Fruit fly (Drosophila melanogaster) whole organism, embryonic: ENCODE results near the gene TotX.
A peak's percentile ranks its signal among the peaks of the same experiment; 100 is the strongest.

Experiments
- Awh ChIP-seq: fragments of 200-800 bp; sonication (Bioruptor generic); IDR thresholded peaks from 2 replicates; pipeline ENCODE4, ENCODE4 v1.3.6; 2022; ENCODE audit warnings: missing biosample characterization, missing genetic modification characterization
- C15 ChIP-seq: fragments of 200-800 bp; sonication (Bioruptor generic); IDR thresholded peaks from 3 replicates; pipeline ENCODE4 v1.3.6; 2022; ENCODE audit warnings: missing biosample characterization, missing genetic modification characterization
- CG11456 ChIP-seq: fragments of 200-800 bp; sonication (Bioruptor generic); IDR thresholded peaks from 3 replicates; pipeline ENCODE4 v1.3.6; 2022; ENCODE audit warnings: missing biosample characterization, missing genetic modification characterization
- CG11695 ChIP-seq: fragments of 200-800 bp; sonication (Bioruptor generic); IDR thresholded peaks from 3 replicates; pipeline ENCODE4 v1.3.6; 2022; ENCODE audit warnings: missing biosample characterization, missing genetic modification characterization
- CG1602 ChIP-seq: fragments of 200-800 bp; sonication (Bioruptor generic); optimal IDR thresholded peaks from 3 replicates; lab custom pipeline; 2016; ENCODE audit warnings: missing biosample characterization, missing genetic modification characterization
- CG1792 ChIP-seq: fragments of 200-800 bp; sonication (Bioruptor generic); optimal IDR thresholded peaks from 2 replicates; lab custom pipeline; 2016; ENCODE audit warnings: missing biosample characterization, missing genetic modification characterization
- CG18599 ChIP-seq: fragments of 200-800 bp; sonication (Bioruptor generic); optimal IDR thresholded peaks from 3 replicates; lab custom pipeline; 2017; ENCODE audit warnings: missing biosample characterization, missing genetic modification characterization, mild to moderate bottlenecking, moderate library complexity, missing genetic modification reagents
- CG2116 ChIP-seq: fragments of 200-800 bp; sonication (Bioruptor generic); optimal IDR thresholded peaks from 3 replicates; lab custom pipeline; 2018; ENCODE audit warnings: missing biosample characterization, mild to moderate bottlenecking, missing genetic modification characterization
- CG2120 ChIP-seq: fragments of 200-800 bp; sonication (Bioruptor generic); optimal IDR thresholded peaks from 3 replicates; lab custom pipeline; 2016; ENCODE audit warnings: missing biosample characterization, missing genetic modification characterization
- CG2202 ChIP-seq: fragments of 200-800 bp; sonication (Bioruptor generic); optimal IDR thresholded peaks from 2 replicates; lab custom pipeline; 2018; ENCODE audit warnings: missing biosample characterization, mild to moderate bottlenecking, missing genetic modification characterization
- CG32532 ChIP-seq: fragments of 200-800 bp; sonication (Bioruptor generic); IDR thresholded peaks from 2 replicates; pipeline ENCODE4 v1.3.6; 2022; ENCODE audit warnings: missing biosample characterization, missing genetic modification characterization
- CG33213 ChIP-seq: fragments of 200-800 bp; sonication (Bioruptor generic); optimal IDR thresholded peaks from 3 replicates; lab custom pipeline; 2016; ENCODE audit warnings: missing biosample characterization, missing genetic modification characterization
- CG3407 ChIP-seq: fragments of 200-800 bp; sonication (Bioruptor generic); optimal IDR thresholded peaks from 2 replicates; lab custom pipeline; 2018; ENCODE audit warnings: missing biosample characterization, mild to moderate bottlenecking, missing genetic modification characterization
- CG6765 ChIP-seq: fragments of 200-800 bp; sonication (Bioruptor generic); optimal IDR thresholded peaks from 3 replicates; lab custom pipeline; 2017; ENCODE audit warnings: missing biosample characterization, mild to moderate bottlenecking, missing genetic modification characterization
- CG9215 ChIP-seq: fragments of 200-800 bp; sonication (Bioruptor generic); IDR thresholded peaks from 2 replicates; pipeline ENCODE4 v1.3.6; 2022; ENCODE audit warnings: missing biosample characterization, missing genetic modification characterization
- CG9876 ChIP-seq: fragments of 200-800 bp; sonication (Bioruptor generic); optimal IDR thresholded peaks from 2 replicates; lab custom pipeline; 2016; ENCODE audit warnings: missing biosample characterization, missing genetic modification characterization
- Dip2 ChIP-seq: fragments of 200-800 bp; sonication (Bioruptor generic); IDR thresholded peaks from 2 replicates; pipeline ENCODE4 v1.3.6; 2022; ENCODE audit warnings: missing biosample characterization, missing genetic modification characterization
- ERR ChIP-seq: fragments of 200-800 bp; sonication (Bioruptor generic); optimal IDR thresholded peaks from 2 replicates; lab custom pipeline; 2016; ENCODE audit warnings: missing biosample characterization, missing genetic modification characterization
- HmgZ ChIP-seq: fragments of 200-800 bp; sonication (Bioruptor generic); optimal IDR thresholded peaks from 2 replicates; lab custom pipeline; 2018; ENCODE audit warnings: missing biosample characterization, mild to moderate bottlenecking, missing genetic modification characterization
- Hr51 ChIP-seq, 2 experiments: fragments of 200-800 bp; sonication (Bioruptor generic); optimal IDR thresholded peaks; 2 replicates in 1 of 2; 3 replicates in 1 of 2; lab custom pipeline; 2016 to 2018; ENCODE audit warnings: missing biosample characterization in 2 of 2, missing genetic modification characterization in 2 of 2, mild to moderate bottlenecking in 1 of 2, moderate library complexity in 1 of 2
- MTF-1 ChIP-seq: fragments of 200-800 bp; sonication (Bioruptor generic); optimal IDR thresholded peaks from 2 replicates; lab custom pipeline; 2018; ENCODE audit warnings: missing biosample characterization, mild to moderate bottlenecking, missing genetic modification characterization, borderline replicate concordance
- Mad ChIP-seq: fragments of 200-800 bp; sonication (Bioruptor generic); optimal IDR thresholded peaks from 2 replicates; lab custom pipeline; 2016; ENCODE audit warnings: missing biosample characterization, missing genetic modification characterization
- Myb ChIP-seq: fragments of 200-800 bp; sonication (Bioruptor generic); optimal IDR thresholded peaks from 2 replicates; lab custom pipeline; 2016; ENCODE audit warnings: missing biosample characterization, missing genetic modification characterization
- Nf-YC ChIP-seq: fragments of 200-800 bp; optimal IDR thresholded peaks from 3 replicates; lab custom pipeline; 2019; ENCODE audit warnings: missing biosample characterization, mild to moderate bottlenecking, missing genetic modification characterization, moderate library complexity
- Ptx1 ChIP-seq: fragments of 200-800 bp; sonication (Bioruptor generic); IDR thresholded peaks from 2 replicates; pipeline ENCODE4 v1.3.6; 2022; ENCODE audit warnings: missing biosample characterization, missing genetic modification characterization
- Six4 ChIP-seq: fragments of 200-800 bp; sonication (Bioruptor generic); optimal IDR thresholded peaks from 2 replicates; lab custom pipeline; 2016; ENCODE audit warnings: missing biosample characterization, missing genetic modification characterization
- Sox100B ChIP-seq: fragments of 200-800 bp; sonication (Bioruptor generic); optimal IDR thresholded peaks from 3 replicates; lab custom pipeline; 2018; ENCODE audit warnings: missing biosample characterization, mild to moderate bottlenecking, missing genetic modification characterization
- Ssrp ChIP-seq: fragments of 200-800 bp; sonication (Bioruptor generic); optimal IDR thresholded peaks from 2 replicates; lab custom pipeline; 2018; ENCODE audit warnings: missing biosample characterization, mild to moderate bottlenecking, missing genetic modification characterization, moderate library complexity
- cwo ChIP-seq: fragments of 200-800 bp; sonication (Bioruptor generic); optimal IDR thresholded peaks from 3 replicates; lab custom pipeline; 2017; ENCODE audit warnings: missing biosample characterization, missing genetic modification characterization, mild to moderate bottlenecking, moderate library complexity, missing genetic modification reagents
- dimm ChIP-seq: fragments of 200-800 bp; sonication (Bioruptor generic); IDR thresholded peaks from 2 replicates; pipeline ENCODE4 v1.3.6; 2022; ENCODE audit warnings: missing biosample characterization, missing genetic modification characterization
- dm ChIP-seq: fragments of 200-800 bp; sonication (Bioruptor generic); optimal IDR thresholded peaks from 3 replicates; lab custom pipeline; 2016; ENCODE audit warnings: missing biosample characterization, missing genetic modification characterization
- ftz-f1 ChIP-seq: fragments of 200-800 bp; sonication (Bioruptor generic); optimal IDR thresholded peaks from 2 replicates; lab custom pipeline; 2016; ENCODE audit warnings: missing biosample characterization, missing genetic modification characterization
- fu2 ChIP-seq: fragments of 200-800 bp; sonication (Bioruptor generic); optimal IDR thresholded peaks from 2 replicates; lab custom pipeline; 2016; ENCODE audit warnings: missing biosample characterization, missing genetic modification characterization
- grn ChIP-seq: fragments of 200-800 bp; sonication (Bioruptor generic); optimal IDR thresholded peaks from 3 replicates; lab custom pipeline; 2017; ENCODE audit warnings: missing biosample characterization, missing genetic modification characterization
- gsb-n ChIP-seq: fragments of 200-800 bp; sonication (Bioruptor generic); optimal IDR thresholded peaks from 3 replicates; lab custom pipeline; 2018; ENCODE audit warnings: missing biosample characterization, mild to moderate bottlenecking, missing genetic modification characterization
- hbn ChIP-seq: fragments of 200-800 bp; sonication (Bioruptor generic); IDR thresholded peaks from 2 replicates; pipeline ENCODE4 v1.3.6; 2022; ENCODE audit warnings: missing biosample characterization, missing genetic modification characterization; ENCODE audit not compliant: partially characterized antibody
- kni ChIP-seq: fragments of 200-800 bp; sonication (Bioruptor generic); optimal IDR thresholded peaks from 3 replicates; lab custom pipeline; 2017; ENCODE audit warnings: mild to moderate bottlenecking, missing biosample characterization, missing genetic modification reagents, missing genetic modification characterization
- mirr ChIP-seq: fragments of 200-800 bp; sonication (Bioruptor generic); optimal IDR thresholded peaks from 3 replicates; lab custom pipeline; 2018; ENCODE audit warnings: missing biosample characterization, mild to moderate bottlenecking, missing genetic modification characterization
- nerfin-1 ChIP-seq: fragments of 200-800 bp; sonication (Bioruptor generic); optimal IDR thresholded peaks from 3 replicates; lab custom pipeline; 2019; ENCODE audit warnings: missing biosample characterization, mild to moderate bottlenecking, missing genetic modification characterization, moderate library complexity
- oc ChIP-seq: fragments of 200-800 bp; sonication (Bioruptor generic); optimal IDR thresholded peaks from 2 replicates; lab custom pipeline; 2018; ENCODE audit warnings: missing biosample characterization, mild to moderate bottlenecking, missing genetic modification characterization, moderate library complexity
- onecut ChIP-seq: fragments of 200-800 bp; sonication (Bioruptor generic); IDR thresholded peaks from 2 replicates; pipeline ENCODE4 v1.3.6; 2022; ENCODE audit warnings: missing biosample characterization, missing genetic modification characterization
- p53 ChIP-seq: fragments of 200-800 bp; sonication (Bioruptor generic); optimal IDR thresholded peaks from 2 replicates; lab custom pipeline; 2016; ENCODE audit warnings: missing biosample characterization, missing genetic modification characterization
- pb ChIP-seq: fragments of 200-800 bp; sonication (Bioruptor generic); optimal IDR thresholded peaks from 3 replicates; lab custom pipeline; 2016; ENCODE audit warnings: missing biosample characterization, missing genetic modification characterization
- pho ChIP-seq: fragments of 200-800 bp; sonication (Bioruptor generic); optimal IDR thresholded peaks from 2 replicates; lab custom pipeline; 2016; ENCODE audit warnings: missing biosample characterization, missing genetic modification characterization
- run ChIP-seq: fragments of 200-800 bp; sonication (Bioruptor generic); optimal IDR thresholded peaks from 3 replicates; lab custom pipeline; 2018; ENCODE audit warnings: missing biosample characterization, mild to moderate bottlenecking, missing genetic modification characterization
- so ChIP-seq: fragments of 200-800 bp; sonication (Bioruptor generic); IDR thresholded peaks from 3 replicates; pipeline ENCODE4 v1.3.6; 2022; ENCODE audit warnings: missing biosample characterization, missing genetic modification characterization
- ssp ChIP-seq: fragments of 200-800 bp; sonication (Bioruptor generic); IDR thresholded peaks from 2 replicates; pipeline ENCODE4 v1.3.6; 2022; ENCODE audit warnings: missing biosample characterization, missing genetic modification characterization
- sug ChIP-seq: fragments of 200-800 bp; optimal IDR thresholded peaks from 2 replicates; lab custom pipeline; 2019; ENCODE audit warnings: missing biosample characterization, mild to moderate bottlenecking, missing genetic modification characterization, moderate library complexity
- tin ChIP-seq: fragments of 200-800 bp; sonication (Bioruptor generic); optimal IDR thresholded peaks from 3 replicates; lab custom pipeline; 2016; ENCODE audit warnings: missing biosample characterization, missing genetic modification characterization
- tx ChIP-seq: fragments of 200-800 bp; sonication (Bioruptor generic); optimal IDR thresholded peaks from 2 replicates; lab custom pipeline; 2016; ENCODE audit warnings: missing biosample characterization, missing genetic modification characterization
- vnd ChIP-seq: fragments of 200-800 bp; sonication (Bioruptor generic); IDR thresholded peaks from 3 replicates; pipeline ENCODE4 v1.3.6; 2022; ENCODE audit warnings: missing biosample characterization, missing genetic modification characterization; ENCODE audit not compliant: partially characterized antibody
- zfh2 ChIP-seq: fragments of 200-800 bp; sonication (Bioruptor generic); optimal IDR thresholded peaks from 2 replicates; lab custom pipeline; 2016; ENCODE audit warnings: missing biosample characterization, missing genetic modification characterization

TotX gene

DNA sequence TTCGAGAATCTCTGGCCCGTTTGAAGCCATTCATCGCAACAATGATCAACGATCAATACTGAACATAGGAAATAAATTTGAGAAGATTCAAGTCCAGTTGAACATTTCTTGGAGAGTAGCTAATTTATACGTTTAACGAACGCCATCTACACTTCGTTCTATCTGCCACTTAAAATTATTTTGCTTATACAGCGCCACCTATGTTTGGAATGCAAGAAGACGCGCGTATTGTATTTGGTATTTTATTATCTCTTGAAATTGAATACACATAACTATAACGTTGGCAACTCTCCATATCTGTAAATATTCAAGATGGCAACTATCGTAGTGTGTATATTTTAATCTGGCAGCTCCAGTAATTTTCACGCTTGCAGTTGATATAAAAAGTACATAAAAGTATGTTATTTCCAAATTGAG, 42.7 kb upstream of the TotX start (continued):
- no peak for TF ChIP-seq dm (GFP tag; lab: Kevin White, UChicago)
- TF ChIP-seq Sox100B: no peak
- no peak for TF ChIP-seq nerfin-1 (tag; lab: Kevin White, UChicago)
- TF ChIP-seq Dip2 (GFP tag; lab: Robert Waterston, UW): peak; percentile 99
- TF ChIP-seq C15 (GFP tag; lab: Robert Waterston, UW): no peak
- peak; percentile 84 for TF ChIP-seq CG11456 (GFP tag; lab: Robert Waterston, UW)
- no peak for TF ChIP-seq dimm (GFP tag; lab: Robert Waterston, UW)
- TF ChIP-seq so (GFP tag; lab: Robert Waterston, UW): no peak
- no peak for TF ChIP-seq CG2116
- TF ChIP-seq ssp (GFP tag; lab: Robert Waterston, UW): no peak
- TF ChIP-seq CG18599: no peak
- no peak for TF ChIP-seq zfh2 (GFP tag; lab: Kevin White, UChicago)
- no peak for TF ChIP-seq cwo
- TF ChIP-seq Ptx1 (GFP tag; lab: Robert Waterston, UW): 0 out of 2 replicates have a peak, but pooled peaks have one; percentile 31
- TF ChIP-seq CG9215: peak; percentile 27; the same call in 1 of the 2 replicates
- TF ChIP-seq CG2120 (GFP tag; lab: Kevin White, UChicago): peak; percentile 42
- TF ChIP-seq oc (tag; lab: Kevin White, UChicago): peak; percentile 52
- TF ChIP-seq tin (GFP tag; lab: Kevin White, UChicago): peak; percentile 36
- TF ChIP-seq grn: no peak
- peak in 1 of 2 experiments; percentile 3 for TF ChIP-seq Hr51 (GFP tag; optimal IDR thresholded peaks at IDR 0.05; lab: Kevin White, UChicago)
- no peak for TF ChIP-seq Ssrp
- no peak for TF ChIP-seq p53 (GFP tag; lab: Kevin White, UChicago)
- no peak for TF ChIP-seq gsb-n (tag; lab: Kevin White, UChicago)
- no peak for TF ChIP-seq CG6765 (GFP tag; lab: Kevin White, UChicago)
- TF ChIP-seq Myb (GFP tag; lab: Kevin White, UChicago): peak; percentile 65
- TF ChIP-seq onecut (GFP tag; lab: Robert Waterston, UW): no peak
- peak; percentile 80 for TF ChIP-seq CG32532 (GFP tag; lab: Robert Waterston, UW)
- peak; percentile 78 for TF ChIP-seq HmgZ (tag; lab: Kevin White, UChicago)
- no peak for TF ChIP-seq run (tag; lab: Kevin White, UChicago)
- no peak for TF ChIP-seq MTF-1 (GFP tag; lab: Kevin White, UChicago)
- peak; percentile 49 for TF ChIP-seq CG9876 (GFP tag; lab: Kevin White, UChicago)
- no peak for TF ChIP-seq vnd
- TF ChIP-seq fu2 (GFP tag; lab: Kevin White, UChicago): peak; percentile 1
- TF ChIP-seq CG2202 (tag; lab: Kevin White, UChicago): no peak
- TF ChIP-seq Awh (GFP tag; lab: Robert Waterston, UW): 0 out of 2 replicates have a peak, but pooled peaks have one; percentile 9
- no peak for TF ChIP-seq CG1792 (GFP tag; lab: Kevin White, UChicago)
- TF ChIP-seq CG11695 (GFP tag; lab: Robert Waterston, UW): no peak
- no peak for TF ChIP-seq Six4 (GFP tag; lab: Kevin White, UChicago)
- TF ChIP-seq Nf-YC (tag; lab: Kevin White, UChicago): no peak
- no peak for TF ChIP-seq kni
- TF ChIP-seq Mad: peak; percentile 32
- no peak for TF ChIP-seq hbn
- TF ChIP-seq mirr (GFP tag; lab: Kevin White, UChicago): no peak
- TF ChIP-seq CG1602 (GFP tag; lab: Kevin White, UChicago): peak; percentile 2
- TF ChIP-seq ftz-f1 (GFP tag; lab: Kevin White, UChicago): no peak
- TF ChIP-seq CG3407: no peak
- peak; percentile 30 for TF ChIP-seq pho
- peak; percentile 41 for TF ChIP-seq sug (tag; lab: Kevin White, UChicago)
- TF ChIP-seq pb (GFP tag; lab: Kevin White, UChicago): no peak
- TF ChIP-seq tx: no peak
- peak; percentile 63 for TF ChIP-seq CG33213 (GFP tag; lab: Kevin White, UChicago)
- TF ChIP-seq ERR (GFP tag; lab: Kevin White, UChicago): no peak
